Fruit fly (Drosophila melanogaster): Measurements from ENCODE around the gene CG17129.
A peak's percentile ranks its signal among the peaks of the same experiment; 100 is the strongest.

Gene CG17129

DNA sequence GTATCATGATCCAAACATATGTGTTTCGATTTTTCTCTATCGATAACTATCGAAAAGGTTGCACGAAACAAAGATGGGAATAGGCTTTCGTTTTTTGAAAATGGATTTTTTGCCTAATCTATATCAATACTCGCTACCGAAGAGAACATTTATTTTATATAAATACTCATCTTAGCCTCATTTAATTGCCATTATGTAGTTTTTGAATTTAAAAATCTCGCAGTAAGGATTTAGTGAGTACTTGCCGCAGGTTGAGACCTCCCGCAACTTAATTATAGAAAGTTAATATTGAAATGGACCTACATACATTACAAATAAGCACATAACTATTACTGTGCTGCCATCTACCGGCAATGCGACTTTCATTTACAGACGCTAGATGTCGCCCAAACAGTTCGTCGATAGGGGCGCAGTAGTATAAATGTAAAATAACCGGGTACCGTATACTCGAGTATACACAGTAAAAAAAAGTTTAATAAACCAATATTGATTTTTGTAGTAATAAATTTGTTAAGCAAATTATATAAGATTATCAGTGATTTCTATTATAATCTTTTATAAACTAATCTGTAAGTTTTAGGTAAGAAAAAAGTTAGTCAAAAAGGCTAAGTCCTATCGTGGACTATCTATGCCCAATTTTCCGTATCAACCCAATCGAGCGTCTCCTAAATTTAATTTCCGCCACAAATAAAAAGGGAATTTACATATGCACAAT, 31.9 kb upstream of the CG17129 start, which contains the start of gene CG13896 (continued):
- TF ChIP-seq CG30020 (tag; optimal IDR thresholded peaks at IDR 0.05), result peak; percentile 52
- TF ChIP-seq dati (GFP tag; IDR thresholded peaks at IDR 0.05), result peak; percentile 68
- TF ChIP-seq stc (GFP tag; IDR thresholded peaks at IDR 0.05), result peak; percentile 78
- peak; percentile 84 to 87 for TF ChIP-seq Hr51 (GFP tag; optimal IDR thresholded peaks at IDR 0.05)
- peak; percentile 78 for TF ChIP-seq fu2 (GFP tag; optimal IDR thresholded peaks at IDR 0.05)
- peak; percentile 99 for TF ChIP-seq Med (GFP tag)
- TF ChIP-seq CG8290 (GFP tag; optimal IDR thresholded peaks at IDR 0.05), result peak; percentile 98
- TF ChIP-seq CG8290 (tag; optimal IDR thresholded peaks at IDR 0.05), result peak; percentile 98 to 99
- TF ChIP-seq tna (GFP tag; IDR thresholded peaks at IDR 0.05; ENCODE audit: partially characterized antibody), result peak; percentile 40; the same call in 1 of the 2 replicates
- no peak for TF ChIP-seq CG7963 (GFP tag; IDR thresholded peaks at IDR 0.05; ENCODE audit: partially characterized antibody)
- peak; percentile 57; the same call in 1 of the 2 replicates for TF ChIP-seq klu (GFP tag; IDR thresholded peaks at IDR 0.05)
- peak; percentile 84 for TF ChIP-seq gem (tag; optimal IDR thresholded peaks at IDR 0.05)
- peak; percentile 83 for TF ChIP-seq CG10267 (tag; optimal IDR thresholded peaks at IDR 0.05)
- peak; percentile 76 for TF ChIP-seq zfh2 (GFP tag; optimal IDR thresholded peaks at IDR 0.05)
- no peak for TF ChIP-seq br (optimal IDR thresholded peaks at IDR 0.05)
- peak; percentile 61 for TF ChIP-seq CG6254 (GFP tag; optimal IDR thresholded peaks at IDR 0.05)
- peak; percentile 26 for TF ChIP-seq CG15011 (GFP tag; optimal IDR thresholded peaks at IDR 0.05)
- TF ChIP-seq CG4730 (GFP tag; IDR thresholded peaks at IDR 0.05), result peak; percentile 82
- peak; percentile 75 for TF ChIP-seq CG9215 (GFP tag; IDR thresholded peaks at IDR 0.05)
- TF ChIP-seq Kr (GFP tag; optimal IDR thresholded peaks at IDR 0.05), result no peak
- peak; percentile 16; the same call in 1 of the 2 replicates for TF ChIP-seq CG7372 (GFP tag; IDR thresholded peaks at IDR 0.05)
- peak; percentile 44 for TF ChIP-seq CG18011 (GFP tag; optimal IDR thresholded peaks at IDR 0.05)
- TF ChIP-seq Rfx (GFP tag; IDR thresholded peaks at IDR 0.05), result peak; percentile 95
- peak; percentile 78 for TF ChIP-seq CG6813 (GFP tag; optimal IDR thresholded peaks at IDR 0.05)
- peak; percentile 80 for TF ChIP-seq CG10979 (tag; optimal IDR thresholded peaks at IDR 0.05)
- TF ChIP-seq CG11247 (GFP tag; IDR thresholded peaks at IDR 0.05), result peak; percentile 95
- TF ChIP-seq CG16815 (GFP tag; optimal IDR thresholded peaks at IDR 0.05), result peak; percentile 85
- TF ChIP-seq CG12769 (tag; optimal IDR thresholded peaks at IDR 0.05), result peak; percentile 88
- TF ChIP-seq Bteb2 (GFP tag; optimal IDR thresholded peaks at IDR 0.05), result peak; percentile 60
- peak; percentile 78 for TF ChIP-seq dmrt99B (tag; optimal IDR thresholded peaks at IDR 0.05)
- TF ChIP-seq CG13424 (tag; optimal IDR thresholded peaks at IDR 0.05), result peak; percentile 75
- peak; percentile 58 for TF ChIP-seq CG6689 (GFP tag; IDR thresholded peaks at IDR 0.05)
- peak; percentile 65 for TF ChIP-seq ATbp (GFP tag; optimal IDR thresholded peaks at IDR 0.05)
- TF ChIP-seq lov (optimal IDR thresholded peaks at IDR 0.05), result no peak
- peak; percentile 72; the same call in 1 of the 3 replicates for TF ChIP-seq lov (GFP tag; IDR thresholded peaks at IDR 0.05)
- no peak; the same call in 1 of the 2 replicates for TF ChIP-seq gt (GFP tag; IDR thresholded peaks at IDR 0.05)
- peak; percentile 87 for TF ChIP-seq grau (tag; optimal IDR thresholded peaks at IDR 0.05)
- peak; percentile 86 for TF ChIP-seq Side (GFP tag; optimal IDR thresholded peaks at IDR 0.05)
- peak; percentile 84 for TF ChIP-seq CoRest (tag; optimal IDR thresholded peaks at IDR 0.05)
- peak; percentile 73 for TF ChIP-seq CG3847 (GFP tag; IDR thresholded peaks at IDR 0.05)
- TF ChIP-seq btn (GFP tag; optimal IDR thresholded peaks at IDR 0.05), result peak; percentile 57
- no peak for TF ChIP-seq Hr39 (optimal IDR thresholded peaks at IDR 0.05)
- peak; percentile 75 for TF ChIP-seq CG3281 (GFP tag; optimal IDR thresholded peaks at IDR 0.05)
- TF ChIP-seq Sry-δ (GFP tag; optimal IDR thresholded peaks at IDR 0.05), result peak; percentile 77
- TF ChIP-seq wdn (GFP tag; IDR thresholded peaks at IDR 0.05), result peak; percentile 65
- TF ChIP-seq bsh (GFP tag; optimal IDR thresholded peaks at IDR 0.05), result peak; percentile 17 to 79
- TF ChIP-seq CG1233 (GFP tag; optimal IDR thresholded peaks at IDR 0.05), result peak; percentile 82
- TF ChIP-seq cas (GFP tag; IDR thresholded peaks at IDR 0.05), result peak; percentile 40
- peak; percentile 88 for TF ChIP-seq Meics (GFP tag; optimal IDR thresholded peaks at IDR 0.05)
- peak; percentile 49 for TF ChIP-seq CG1529 (GFP tag; optimal IDR thresholded peaks at IDR 0.05)
